Worm (Caenorhabditis elegans): ENCODE results near the gene C36A4.11.

The C36A4.11 gene

DNA sequence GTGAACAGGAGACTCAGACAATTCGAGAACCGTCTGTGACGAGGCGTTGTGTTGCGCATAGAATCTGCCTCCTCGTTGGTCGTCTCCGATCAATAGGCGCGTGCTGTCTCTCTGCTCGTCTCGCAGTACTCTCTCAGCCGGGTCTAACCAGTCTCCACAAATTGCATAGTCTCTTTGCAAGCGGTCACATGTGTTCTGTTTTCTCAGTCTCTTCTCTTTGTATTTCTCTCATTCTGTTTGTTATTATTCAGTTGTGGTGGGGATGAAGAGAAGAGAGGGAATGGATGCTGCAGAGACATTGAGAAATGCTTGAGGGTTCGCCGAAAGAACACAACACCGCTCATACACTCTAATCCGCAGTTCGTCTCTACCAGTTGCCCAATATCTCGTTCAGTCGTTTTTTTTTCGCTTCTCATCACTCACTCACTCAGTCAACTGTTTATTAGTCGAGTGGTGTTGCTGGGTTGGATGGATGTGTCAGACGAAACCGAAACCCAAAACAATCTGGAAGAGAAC is 38.9 kb upstream of the C36A4.11 start (continued):
- TF ChIP-seq fos-1 (tag; optimal IDR thresholded peaks at IDR 0.05), result peak; percentile 79
- TF ChIP-seq pqm-1 (tag; optimal IDR thresholded peaks at IDR 0.05), result peak; percentile 84
- TF ChIP-seq unc-39 (tag; optimal IDR thresholded peaks at IDR 0.05), result peak; percentile 28
- TF ChIP-seq lin-15B (tag; optimal IDR thresholded peaks at IDR 0.05), result peak; percentile 86
- no peak for TF ChIP-seq eor-1 (tag; optimal IDR thresholded peaks at IDR 0.05)
- no peak for TF ChIP-seq mml-1 (tag; optimal IDR thresholded peaks at IDR 0.05)
- peak in 1 of 3 experiments; percentile 30 for TF ChIP-seq elt-3 (tag; optimal IDR thresholded peaks at IDR 0.05)

DNA sequence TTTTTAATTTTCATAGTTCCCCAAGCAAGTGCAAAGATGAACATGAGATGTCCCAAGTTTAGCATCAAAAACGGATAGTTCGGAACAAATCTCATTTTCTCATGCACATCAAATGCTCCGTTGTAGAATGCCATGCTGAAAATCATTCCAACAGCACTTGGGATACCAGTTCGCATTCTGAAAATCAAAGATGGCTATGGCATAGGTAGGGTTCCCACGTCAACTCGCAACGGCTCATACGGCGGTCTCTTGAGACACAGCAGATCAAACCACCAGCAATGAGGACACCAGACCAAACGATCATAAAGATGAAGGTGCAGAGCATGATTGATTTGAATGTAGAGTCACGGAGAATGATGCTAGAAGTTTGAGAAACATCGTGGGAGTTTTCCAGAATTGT is 37.3 kb upstream of the C36A4.11 start:
- no peak for TF ChIP-seq elt-1 (tag; optimal IDR thresholded peaks at IDR 0.05)
- TF ChIP-seq pqm-1 (tag; optimal IDR thresholded peaks at IDR 0.05), result no peak
- no peak for TF ChIP-seq egl-27 (tag; optimal IDR thresholded peaks at IDR 0.05)
- no peak for TF ChIP-seq fkh-2 (tag; optimal IDR thresholded peaks at IDR 0.05)
- TF ChIP-seq ceh-28 (tag; optimal IDR thresholded peaks at IDR 0.05), result no peak
- no peak for TF ChIP-seq nfya-1 (tag; optimal IDR thresholded peaks at IDR 0.05; ENCODE audit: insufficient read depth)
- no peak for TF ChIP-seq tbx-2 (tag; optimal IDR thresholded peaks at IDR 0.05)
- TF ChIP-seq nhr-12 (tag; optimal IDR thresholded peaks at IDR 0.05), result no peak
- no peak for TF ChIP-seq nhr-77 (tag; optimal IDR thresholded peaks at IDR 0.05)
- no peak for TF ChIP-seq eor-1 (tag; optimal IDR thresholded peaks at IDR 0.05)
- no peak for TF ChIP-seq zag-1 (tag; optimal IDR thresholded peaks at IDR 0.05)
- TF ChIP-seq snpc-4 (tag; optimal IDR thresholded peaks at IDR 0.05), result no peak
- TF ChIP-seq ama-1 (optimal IDR thresholded peaks at IDR 0.05), result no peak
- TF ChIP-seq pha-4 (tag; optimal IDR thresholded peaks at IDR 0.05), result no peak
- TF ChIP-seq unc-39 (tag; optimal IDR thresholded peaks at IDR 0.05), result no peak
- TF ChIP-seq jun-1 (tag; optimal IDR thresholded peaks at IDR 0.05), result no peak

DNA sequence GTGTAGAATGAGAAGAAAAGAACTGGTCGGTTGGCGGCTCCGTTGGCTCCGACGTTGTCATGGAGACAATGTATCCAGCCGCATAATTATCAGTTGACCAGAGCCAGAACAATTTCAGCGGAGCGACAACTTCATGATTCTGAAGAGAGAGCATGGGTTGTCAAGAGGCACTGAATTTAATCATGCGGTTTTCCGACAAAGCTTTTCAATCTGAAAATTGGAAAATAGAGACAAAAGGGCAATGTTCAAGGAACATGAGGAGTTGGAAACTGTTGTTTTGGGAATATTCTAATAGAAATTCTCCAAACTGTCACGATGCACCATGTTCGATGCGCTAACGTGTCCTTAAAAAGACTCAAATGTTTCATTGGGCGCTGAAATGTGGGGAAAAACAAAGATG is 36.0 kb upstream of the C36A4.11 start, which contains the start of gene xbx-5:
Gene xbx-5, minus strand, starts transcription at position 56 of the 400 bp plus-strand sequence.
- no peak for TF ChIP-seq nhr-237 (tag; optimal IDR thresholded peaks at IDR 0.05)
- no peak for TF ChIP-seq elt-1 (tag; optimal IDR thresholded peaks at IDR 0.05)
- TF ChIP-seq fos-1 (tag; optimal IDR thresholded peaks at IDR 0.05), result no peak
- TF ChIP-seq snpc-4 (tag; optimal IDR thresholded peaks at IDR 0.05), result no peak
- no peak for TF ChIP-seq nhr-25 (tag; optimal IDR thresholded peaks at IDR 0.05)
- no peak for TF ChIP-seq mml-1 (tag; optimal IDR thresholded peaks at IDR 0.05)
- no peak for TF ChIP-seq nhr-23 (tag; optimal IDR thresholded peaks at IDR 0.05)
- no peak for TF ChIP-seq lin-39 (tag; optimal IDR thresholded peaks at IDR 0.05)
- TF ChIP-seq nhr-43 (tag; optimal IDR thresholded peaks at IDR 0.05; ENCODE audit: poor library complexity, severe bottlenecking), result no peak
- no peak for TF ChIP-seq ceh-16 (tag; optimal IDR thresholded peaks at IDR 0.05)

- TF ChIP-seq nhr-43 (tag; optimal IDR thresholded peaks at IDR 0.05; ENCODE audit: poor library complexity, severe bottlenecking), result no peak
- no peak for TF ChIP-seq lsy-12 (tag; optimal IDR thresholded peaks at IDR 0.05)
- TF ChIP-seq unc-39 (tag; optimal IDR thresholded peaks at IDR 0.05), result no peak
- no peak for TF ChIP-seq ama-1 (optimal IDR thresholded peaks at IDR 0.05)
- TF ChIP-seq pha-4 (tag; optimal IDR thresholded peaks at IDR 0.05), result no peak
- TF ChIP-seq nhr-67 (tag; optimal IDR thresholded peaks at IDR 0.05), result no peak
- TF ChIP-seq mml-1 (tag; optimal IDR thresholded peaks at IDR 0.05), result no peak
- TF ChIP-seq mdl-1 (tag; optimal IDR thresholded peaks at IDR 0.05), result no peak
- TF ChIP-seq nhr-28 (tag; optimal IDR thresholded peaks at IDR 0.05), result no peak
- no peak for TF ChIP-seq snpc-4 (tag; optimal IDR thresholded peaks at IDR 0.05)
- TF ChIP-seq nhr-12 (tag; optimal IDR thresholded peaks at IDR 0.05), result no peak
- TF ChIP-seq skn-1 (tag; optimal IDR thresholded peaks at IDR 0.05), result no peak
- no peak for TF ChIP-seq nhr-23 (tag; optimal IDR thresholded peaks at IDR 0.05)
- TF ChIP-seq daf-12 (tag; optimal IDR thresholded peaks at IDR 0.05), result no peak
- no peak for TF ChIP-seq eor-1 (tag; optimal IDR thresholded peaks at IDR 0.05)
- no peak for TF ChIP-seq nhr-25 (tag; optimal IDR thresholded peaks at IDR 0.05)
- TF ChIP-seq ztf-4 (tag; optimal IDR thresholded peaks at IDR 0.05), result no peak
- TF ChIP-seq fkh-10 (GFP tag; optimal IDR thresholded peaks at IDR 0.05), result no peak
- no peak for TF ChIP-seq lin-15B (tag; optimal IDR thresholded peaks at IDR 0.05)
Observed at ce11 chrIII:3806883-3807282, 33.5 kb upstream of the C36A4.11 start.

ce11 chrIII:3807590-3807989 is 32.8 kb upstream of the C36A4.11 start:
- TF ChIP-seq nhr-43 (tag; optimal IDR thresholded peaks at IDR 0.05; ENCODE audit: poor library complexity, severe bottlenecking) (peak; percentile 1), nhr-25 (tag; optimal IDR thresholded peaks at IDR 0.05) (peak; percentile 74), fkh-10 (GFP tag; optimal IDR thresholded peaks at IDR 0.05) (no peak)
